Worm (Caenorhabditis elegans) whole organism, late embryonic: ENCODE results near the gene Y110A2AL.7.

Experiments used
- ceh-45 ChIP-seq: fragments of 200-800 bp; sonication (Bioruptor generic); IDR thresholded peaks from 2 replicates; pipeline ENCODE4 v1.3.6; 2022; ENCODE audit warnings: missing genetic modification reagents, missing genetic modification characterization, missing compliant biosample characterization
- nhr-11 ChIP-seq: fragments of 150-350 bp; optimal IDR thresholded peaks from 2 replicates; lab custom pipeline; 2014; ENCODE audit warnings: missing biosample characterization, missing genetic modification characterization
- nhr-232 ChIP-seq: sonication (generic microtip); optimal IDR thresholded peaks from 2 replicates; lab custom pipeline; 2016; ENCODE audit warnings: missing genetic modification characterization, missing compliant biosample characterization
- pax-1 ChIP-seq: fragments of 150-350 bp; optimal IDR thresholded peaks from 2 replicates; lab custom pipeline; 2014; ENCODE audit warnings: missing biosample characterization, missing genetic modification characterization
- sdc-2 ChIP-seq: sonication (generic microtip); optimal IDR thresholded peaks from 2 replicates; lab custom pipeline; 2016; ENCODE audit warnings: missing genotype, missing genetic modification characterization, missing compliant biosample characterization
- ttx-3 ChIP-seq: sonication (generic microtip); optimal IDR thresholded peaks from 2 replicates; lab custom pipeline; 2016; ENCODE audit warnings: missing genetic modification reagents, missing genetic modification characterization, missing compliant biosample characterization
- unc-86 ChIP-seq: sonication (generic microtip); optimal IDR thresholded peaks from 2 replicates; lab custom pipeline; 2016; ENCODE audit warnings: missing genetic modification characterization, missing compliant biosample characterization

DNA sequence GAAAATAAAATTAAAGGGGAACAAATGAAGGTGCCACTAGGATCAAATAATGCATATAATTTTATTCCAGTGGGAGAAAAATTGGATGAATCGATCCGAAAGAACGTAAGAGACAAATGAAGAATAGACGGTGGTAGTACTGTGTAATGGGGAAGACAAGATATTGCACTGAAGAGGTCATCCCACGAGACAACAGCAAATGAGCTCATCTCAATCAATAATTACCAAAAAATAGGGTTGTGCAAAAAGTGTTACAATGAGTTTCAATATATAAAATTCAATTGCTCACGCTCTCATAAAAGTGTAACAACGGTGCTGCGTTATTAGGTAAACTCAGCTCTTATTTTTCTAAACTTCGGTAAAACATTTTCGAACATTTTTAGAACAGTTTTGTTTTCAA, 6.1 kb downstream of the Y110A2AL.7 start, which contains the start of gene K12H6.7:
- TF ChIP-seq ttx-3 (no peak), unc-86 (tag; lab: Kevin White, UChicago) (no peak), pax-1 (no peak), nhr-11 (tag; lab: Kevin White, UChicago) (no peak), sdc-2 (tag; lab: Kevin White, UChicago) (no peak), ceh-45 (GFP tag; lab: Robert Waterston, UW) (no peak), nhr-232 (tag; lab: Kevin White, UChicago) (no peak)
